Worm (Caenorhabditis elegans): ENCODE measurements around the gene R08F11.7.

Gene R08F11.7

ce11 chrV:3814938-3815337 lies 25.1 kb downstream of the R08F11.7 start, which contains the start of gene H10D18.1 (continued):
- no peak for TF ChIP-seq sup-37 (GFP tag; optimal IDR thresholded peaks at IDR 0.05)
- no peak for TF ChIP-seq efl-1 (optimal IDR thresholded peaks at IDR 0.05)
- no peak for TF ChIP-seq efl-1 (GFP tag; optimal IDR thresholded peaks at IDR 0.05 in 1 of 2)
- peak; percentile 83 for TF ChIP-seq fkh-8 (tag; optimal IDR thresholded peaks at IDR 0.05)
- TF ChIP-seq rnt-1 (tag; optimal IDR thresholded peaks at IDR 0.05): no peak
- TF ChIP-seq nhr-28 (tag; optimal IDR thresholded peaks at IDR 0.05): no peak
- TF ChIP-seq C16A3.4 (tag; optimal IDR thresholded peaks at IDR 0.05): no peak
- TF ChIP-seq egl-27 (tag; optimal IDR thresholded peaks at IDR 0.05): no peak
- TF ChIP-seq lin-15B (tag; optimal IDR thresholded peaks at IDR 0.05): no peak
- TF ChIP-seq swsn-7 (tag; optimal IDR thresholded peaks at IDR 0.05): peak; percentile 7
- no peak for TF ChIP-seq F16B12.6 (tag; optimal IDR thresholded peaks at IDR 0.05)
- no peak for TF ChIP-seq skn-1 (tag; optimal IDR thresholded peaks at IDR 0.05)
- TF ChIP-seq ceh-82 (tag; optimal IDR thresholded peaks at IDR 0.05): no peak
- TF ChIP-seq unc-86 (tag; optimal IDR thresholded peaks at IDR 0.05): peak; percentile 20
- TF ChIP-seq nhr-47 (tag; optimal IDR thresholded peaks at IDR 0.05): peak; percentile 48
- no peak for TF ChIP-seq nhr-77 (tag; optimal IDR thresholded peaks at IDR 0.05)
- no peak for TF ChIP-seq aly-2 (tag; optimal IDR thresholded peaks at IDR 0.05)
- TF ChIP-seq jun-1 (tag; optimal IDR thresholded peaks at IDR 0.05): no peak
- TF ChIP-seq ceh-90 (tag; optimal IDR thresholded peaks at IDR 0.05): no peak
- TF ChIP-seq ceh-63 (GFP tag; optimal IDR thresholded peaks at IDR 0.05): no peak
- no peak for TF ChIP-seq lin-13 (GFP tag; optimal IDR thresholded peaks at IDR 0.05)
- no peak for TF ChIP-seq aha-1 (tag; optimal IDR thresholded peaks at IDR 0.05)
- no peak for TF ChIP-seq nhr-19 (GFP tag; conservative IDR thresholded peaks at IDR 0.05)
- peak; percentile 7 for TF ChIP-seq snu-23 (GFP tag; optimal IDR thresholded peaks at IDR 0.05)
- TF ChIP-seq sox-4 (tag; optimal IDR thresholded peaks at IDR 0.05): no peak
- no peak for TF ChIP-seq unc-30 (tag; optimal IDR thresholded peaks at IDR 0.05)
- no peak for TF ChIP-seq isw-1 (GFP tag; IDR thresholded peaks at IDR 0.05)
- TF ChIP-seq C34B4.2 (tag; optimal IDR thresholded peaks at IDR 0.05): no peak
- TF ChIP-seq mab-9 (GFP tag; IDR thresholded peaks at IDR 0.05): no peak
- peak; percentile 6 for TF ChIP-seq mep-1 (tag; optimal IDR thresholded peaks at IDR 0.05)
- TF ChIP-seq alr-1 (tag; optimal IDR thresholded peaks at IDR 0.05; ENCODE audit: borderline replicate concordance): no peak
- no peak for TF ChIP-seq unc-62 (GFP tag; optimal IDR thresholded peaks at IDR 0.05)
- no peak for TF ChIP-seq nhr-90 (tag; optimal IDR thresholded peaks at IDR 0.05; ENCODE audit: poor library complexity)
- no peak for TF ChIP-seq elt-3 (tag; optimal IDR thresholded peaks at IDR 0.05)
- TF ChIP-seq efl-3 (GFP tag; optimal IDR thresholded peaks at IDR 0.05): no peak

DNA sequence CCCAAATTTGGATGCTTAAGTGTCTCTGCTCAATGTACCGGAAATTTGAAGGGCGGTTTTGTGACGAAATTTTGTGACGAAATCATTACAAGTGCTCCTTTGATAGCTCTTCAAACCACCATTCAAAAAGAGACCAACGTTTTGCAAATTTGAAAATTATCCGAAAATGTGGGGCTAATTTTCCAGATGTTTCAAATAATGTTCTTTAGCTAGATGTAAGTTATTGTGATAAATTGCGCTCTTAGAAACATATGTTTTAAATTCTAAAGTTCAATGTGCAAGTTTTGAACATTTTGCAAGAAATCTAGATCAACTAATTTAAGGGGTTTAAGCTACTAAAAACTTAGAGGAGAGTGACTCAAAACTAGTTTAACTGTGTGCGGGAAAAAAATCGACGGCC lies 31.0 kb downstream of the R08F11.7 start:
- TF ChIP-seq ceh-88 (GFP tag; IDR thresholded peaks at IDR 0.05): no peak
- TF ChIP-seq dsc-1 (tag; optimal IDR thresholded peaks at IDR 0.05): peak; percentile 91
- peak; percentile 88 for TF ChIP-seq fkh-4 (tag; optimal IDR thresholded peaks at IDR 0.05; ENCODE audit: borderline replicate concordance)
- TF ChIP-seq nhr-85 (tag): peak; percentile 15
- TF ChIP-seq unc-130 (tag; optimal IDR thresholded peaks at IDR 0.05): no peak
- TF ChIP-seq snpc-4 (tag; optimal IDR thresholded peaks at IDR 0.05): no peak
- TF ChIP-seq mab-9 (GFP tag; IDR thresholded peaks at IDR 0.05): no peak
- no peak for TF ChIP-seq nhr-84 (tag; optimal IDR thresholded peaks at IDR 0.05)
- TF ChIP-seq efl-1 (optimal IDR thresholded peaks at IDR 0.05): no peak
- no peak for TF ChIP-seq efl-1 (GFP tag; optimal IDR thresholded peaks at IDR 0.05 in 1 of 2)

- TF ChIP-seq hpl-2 (GFP tag; optimal IDR thresholded peaks at IDR 0.05) (no peak), alr-1 (tag; optimal IDR thresholded peaks at IDR 0.05; ENCODE audit: borderline replicate concordance) (no peak), dsc-1 (tag; optimal IDR thresholded peaks at IDR 0.05) (no peak), nhr-84 (tag; optimal IDR thresholded peaks at IDR 0.05) (no peak), fkh-10 (GFP tag; optimal IDR thresholded peaks at IDR 0.05) (no peak), blmp-1 (tag; optimal IDR thresholded peaks at IDR 0.05) (no peak), egl-27 (tag; optimal IDR thresholded peaks at IDR 0.05) (no peak), nhr-11 (tag; optimal IDR thresholded peaks at IDR 0.05) (no peak), ceh-63 (GFP tag; optimal IDR thresholded peaks at IDR 0.05) (no peak), xbp-1 (tag; optimal IDR thresholded peaks at IDR 0.05) (no peak), unc-86 (tag; optimal IDR thresholded peaks at IDR 0.05) (no peak), ztf-11 (tag; optimal IDR thresholded peaks at IDR 0.05) (no peak), sptf-1 (tag; optimal IDR thresholded peaks at IDR 0.05) (no peak), nhr-90 (tag; optimal IDR thresholded peaks at IDR 0.05; ENCODE audit: poor library complexity) (no peak), mef-2 (tag; optimal IDR thresholded peaks at IDR 0.05) (no peak), ceh-90 (tag; optimal IDR thresholded peaks at IDR 0.05) (no peak), swsn-7 (tag; optimal IDR thresholded peaks at IDR 0.05) (no peak), snu-23 (GFP tag; optimal IDR thresholded peaks at IDR 0.05) (no peak)
Measured at ce11 chrV:3825190-3825589, 35.3 kb downstream of the R08F11.7 start.
